Worm (Caenorhabditis elegans): Measurements from ENCODE around the gene F36D3.4.

DNA sequence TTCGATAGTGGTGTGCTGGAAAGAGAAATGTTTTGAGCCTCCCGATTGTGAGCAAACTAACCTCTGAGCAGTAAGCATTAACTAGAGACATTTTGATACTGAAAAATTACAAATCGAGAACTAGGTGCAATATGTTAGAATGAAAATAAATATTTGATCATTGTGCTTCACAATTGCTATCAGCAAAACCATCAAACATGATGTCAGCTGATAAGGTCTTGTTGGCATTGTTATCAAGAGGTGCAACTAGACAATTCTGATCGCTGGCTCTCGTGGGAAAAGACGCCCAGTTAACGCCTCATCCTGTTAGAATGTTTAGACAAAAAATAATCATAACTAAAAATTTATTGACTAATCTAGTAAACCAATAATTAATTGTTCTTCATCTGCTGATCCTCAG, 23.2 kb downstream of the F36D3.4 start, which contains the start of gene comt-2:
- TF ChIP-seq lin-39 (tag; optimal IDR thresholded peaks at IDR 0.05) (no peak), zag-1 (tag; optimal IDR thresholded peaks at IDR 0.05) (no peak), ama-1 (optimal IDR thresholded peaks at IDR 0.05) (no peak), nhr-11 (tag; optimal IDR thresholded peaks at IDR 0.05) (no peak)
